Worm (Caenorhabditis elegans) whole organism, L4 larva: ENCODE measurements around the gene eif-2D.

ENCODE experiments used
- T20F7.1 ChIP-seq: fragments of 200-800 bp; sonication (Bioruptor generic); optimal IDR thresholded peaks from 2 replicates; lab custom pipeline; 2018; ENCODE audit warnings: mild to moderate bottlenecking, missing genetic modification characterization, missing compliant biosample characterization
- T26A8.4 ChIP-seq: fragments of 200-800 bp; sonication (Bioruptor generic); IDR thresholded peaks from 2 replicates; pipeline ENCODE4 v1.3.6; 2022; ENCODE audit warnings: missing genetic modification characterization, missing compliant biosample characterization
- Y105C5A.15 ChIP-seq: fragments of 200-800 bp; sonication (Bioruptor generic); IDR thresholded peaks from 2 replicates; pipeline ENCODE4 v1.3.6; 2022; ENCODE audit warnings: missing genetic modification characterization, missing compliant biosample characterization
- Y5F2A.4 ChIP-seq: fragments of 200-800 bp; sonication (Bioruptor generic); optimal IDR thresholded peaks from 2 replicates; lab custom pipeline; 2018; ENCODE audit warnings: mild to moderate bottlenecking, missing genetic modification characterization, missing compliant biosample characterization
- Y75B8A.6 ChIP-seq: fragments of 200-800 bp; sonication (Bioruptor generic); IDR thresholded peaks from 2 replicates; pipeline ENCODE4 v1.3.6; 2022; ENCODE audit warnings: missing genetic modification reagents, missing genetic modification characterization, missing compliant biosample characterization
- ZK337.2 ChIP-seq: fragments of 200-800 bp; sonication (Bioruptor generic); IDR thresholded peaks from 2 replicates; pipeline ENCODE4 v1.3.6; 2022; ENCODE audit warnings: missing genetic modification reagents, missing genetic modification characterization, missing compliant biosample characterization
- aly-2 ChIP-seq: sonication (generic microtip); optimal IDR thresholded peaks from 2 replicates; lab custom pipeline; 2018; ENCODE audit warnings: missing biosample characterization, missing genetic modification characterization
- ctbp-1 ChIP-seq: fragments of 200-800 bp; sonication (Bioruptor generic); IDR thresholded peaks from 2 replicates; pipeline ENCODE4 v1.3.6; 2022; ENCODE audit warnings: missing genetic modification reagents, missing genetic modification characterization, missing compliant biosample characterization
- daf-16 ChIP-seq, 3 experiments: sonication (generic microtip); optimal IDR thresholded peaks; 2 replicates each; lab custom pipeline; 2016 to 2017; ENCODE audit warnings: missing genetic modification characterization in 3 of 3, missing genetic modification reagents in 3 of 3, mild to moderate bottlenecking in 2 of 3, missing compliant biosample characterization in 2 of 3, missing biosample characterization in 1 of 3, moderate library complexity in 1 of 3
- dmd-8 ChIP-seq: fragments of 200-800 bp; sonication (Bioruptor generic); IDR thresholded peaks from 2 replicates; pipeline ENCODE4 v1.3.6; 2022; ENCODE audit warnings: missing genetic modification characterization, missing compliant biosample characterization
- dve-1 ChIP-seq: sonication (generic microtip); optimal IDR thresholded peaks from 2 replicates; lab custom pipeline; 2017; ENCODE audit warnings: antibody characterized with exemption, mild to moderate bottlenecking, missing genetic modification characterization, missing compliant biosample characterization; ENCODE audit not compliant: insufficient read depth
- egl-43 ChIP-seq: fragments of 200-800 bp; sonication (Bioruptor generic); IDR thresholded peaks from 2 replicates; pipeline ENCODE4 v1.3.6; 2022; ENCODE audit warnings: missing genetic modification reagents, missing genetic modification characterization, missing compliant biosample characterization
- fkh-10 ChIP-seq: fragments of 150-350 bp; optimal IDR thresholded peaks from 2 replicates; lab custom pipeline; 2014; ENCODE audit warnings: missing biosample characterization, missing genetic modification reagents, missing genetic modification characterization
- hlh-11 ChIP-seq: fragments of 200-800 bp; sonication (Bioruptor generic); optimal IDR thresholded peaks from 2 replicates; lab custom pipeline; 2018; ENCODE audit warnings: mild to moderate bottlenecking, missing genetic modification characterization, missing compliant biosample characterization
- lin-1 ChIP-seq: fragments of 200-800 bp; sonication (Bioruptor generic); IDR thresholded peaks from 2 replicates; pipeline ENCODE4 v1.3.6; 2022; ENCODE audit warnings: missing genetic modification reagents, missing genetic modification characterization, missing compliant biosample characterization
- lin-15B ChIP-seq: fragments of 150-350 bp; sonication (generic microtip); optimal IDR thresholded peaks from 3 replicates; lab custom pipeline; 2014; ENCODE audit warnings: missing biosample characterization, missing genetic modification characterization
- mdt-29 ChIP-seq: fragments of 200-800 bp; sonication (Bioruptor generic); IDR thresholded peaks from 2 replicates; pipeline ENCODE4 v1.3.6; 2022; ENCODE audit warnings: missing genetic modification reagents, missing genetic modification characterization, missing compliant biosample characterization
- nhr-111 ChIP-seq: fragments of 200-800 bp; sonication (Bioruptor generic); optimal IDR thresholded peaks from 2 replicates; lab custom pipeline; 2018; ENCODE audit warnings: mild to moderate bottlenecking, missing genetic modification characterization, missing compliant biosample characterization
- nhr-237 ChIP-seq: sonication (generic microtip); optimal IDR thresholded peaks from 2 replicates; lab custom pipeline; 2017; ENCODE audit warnings: missing biosample characterization, missing genetic modification characterization
- nhr-41 ChIP-seq: fragments of 200-800 bp; sonication (Bioruptor generic); IDR thresholded peaks from 2 replicates; pipeline ENCODE4 v1.3.6; 2022; ENCODE audit warnings: missing genetic modification reagents, missing genetic modification characterization, missing compliant biosample characterization
- nhr-48 ChIP-seq: sonication (generic microtip); optimal IDR thresholded peaks from 2 replicates; lab custom pipeline; 2016; ENCODE audit warnings: mild to moderate bottlenecking, missing genetic modification characterization, missing compliant biosample characterization
- nhr-6 ChIP-seq: fragments of 150-350 bp; optimal IDR thresholded peaks from 2 replicates; lab custom pipeline; 2014; ENCODE audit warnings: missing biosample characterization, missing genetic modification characterization
- pha-4 ChIP-seq, 2 experiments: fragments of 150-350 bp in 1 of 2; fragments of 200-800 bp in 1 of 2; sonication (Bioruptor generic) in 1 of 2; IDR thresholded peaks in 1 of 2; optimal IDR thresholded peaks in 1 of 2; 2 replicates each; pipeline versions ENCODE4 v1.3.6 to Lab custom; 2014 to 2022; ENCODE audit warnings: missing genetic modification characterization in 2 of 2, missing genetic modification reagents in 2 of 2, missing biosample characterization in 1 of 2, missing compliant biosample characterization in 1 of 2
- php-3 ChIP-seq: fragments of 200-800 bp; sonication (Bioruptor generic); IDR thresholded peaks from 2 replicates; pipeline ENCODE4 v1.3.6; 2022; ENCODE audit warnings: missing genetic modification reagents, missing genetic modification characterization, missing compliant biosample characterization
- saeg-2 ChIP-seq: fragments of 200-800 bp; sonication (Bioruptor generic); IDR thresholded peaks from 2 replicates; pipeline ENCODE4 v1.3.6; 2022; ENCODE audit warnings: missing genetic modification reagents, missing genetic modification characterization, missing compliant biosample characterization
- set-16 ChIP-seq: fragments of 200-800 bp; sonication (Bioruptor generic); IDR thresholded peaks from 2 replicates; pipeline ENCODE4 v1.3.6; 2022; ENCODE audit warnings: missing genetic modification reagents, missing genetic modification characterization, missing compliant biosample characterization
- skn-1 ChIP-seq: fragments of 150-350 bp; optimal IDR thresholded peaks from 2 replicates; lab custom pipeline; 2014; ENCODE audit warnings: missing biosample characterization, missing genetic modification characterization
- tra-1 ChIP-seq: fragments of 200-800 bp; sonication (Bioruptor generic); IDR thresholded peaks from 2 replicates; pipeline ENCODE4 v1.3.6; 2022; ENCODE audit warnings: missing genetic modification reagents, missing genetic modification characterization, missing compliant biosample characterization
- unc-39 ChIP-seq: sonication (generic microtip); optimal IDR thresholded peaks from 2 replicates; lab custom pipeline; 2017; ENCODE audit warnings: missing biosample characterization, missing genetic modification characterization
- zfp-2 ChIP-seq: sonication (generic microtip); optimal IDR thresholded peaks from 2 replicates; lab custom pipeline; 2016; ENCODE audit warnings: mild to moderate bottlenecking, missing genetic modification characterization, missing compliant biosample characterization
- zip-2 ChIP-seq: fragments of 150-350 bp; optimal IDR thresholded peaks from 2 replicates; lab custom pipeline; 2014; ENCODE audit warnings: missing biosample characterization, missing genetic modification characterization

The eif-2D gene

ce11 chrII:5649236-5650004 lies 42.1 kb upstream of the eif-2D start, which contains the start of the genes sam-4, F59E12.17 and zyg-1 (continued):
- TF ChIP-seq pha-4 (GFP tag; IDR thresholded peaks at IDR 0.05; lab: Robert Waterston, UW) = no peak
- peak; percentile 70 for TF ChIP-seq pha-4 (tag; optimal IDR thresholded peaks at IDR 0.05; lab: Kevin White, UChicago)
- no peak for TF ChIP-seq ctbp-1 (GFP tag; lab: Robert Waterston, UW)
- TF ChIP-seq lin-15B (tag; lab: Kevin White, UChicago) = peak; percentile 31
- TF ChIP-seq ZK337.2 = no peak
- TF ChIP-seq dmd-8 = no peak
- TF ChIP-seq lin-1 (GFP tag; lab: Robert Waterston, UW) = no peak
- peak; percentile 13 for TF ChIP-seq fkh-10 (GFP tag; lab: Kevin White, UChicago)
- no peak for TF ChIP-seq nhr-48 (tag; lab: Kevin White, UChicago)
- no peak for TF ChIP-seq egl-43 (GFP tag; lab: Robert Waterston, UW)
- TF ChIP-seq T26A8.4 (GFP tag; lab: Robert Waterston, UW) = no peak
- no peak for TF ChIP-seq dve-1 (tag; lab: Kevin White, UChicago)
- TF ChIP-seq Y105C5A.15 (GFP tag; lab: Robert Waterston, UW) = no peak
- TF ChIP-seq zip-2 (tag; lab: Kevin White, UChicago) = no peak
- TF ChIP-seq hlh-11 (tag; lab: Kevin White, UChicago) = peak; percentile 8

DNA sequence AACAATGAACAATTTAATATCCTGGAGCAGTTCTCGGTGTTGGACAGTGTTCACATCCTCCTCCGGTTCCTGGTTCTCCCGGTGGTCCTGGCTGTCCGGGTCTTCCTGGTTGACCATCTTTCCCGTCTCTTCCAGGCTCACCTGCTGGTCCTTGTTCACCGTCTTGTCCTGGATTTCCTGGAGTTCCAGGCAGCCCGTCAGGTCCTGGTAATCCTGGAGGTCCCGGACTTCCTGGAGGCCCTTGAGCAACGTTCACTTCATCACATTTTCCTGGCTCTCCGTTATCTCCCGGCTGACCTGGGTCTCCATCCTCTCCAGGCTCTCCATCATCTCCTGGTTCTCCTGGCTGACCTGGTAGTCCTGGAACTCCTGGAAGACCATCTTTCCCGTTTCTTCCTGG lies 40.1 kb upstream of the eif-2D start:
- TF ChIP-seq Y75B8A.6 (GFP tag; lab: Robert Waterston, UW) = no peak
- peak; percentile 86 for TF ChIP-seq set-16

DNA sequence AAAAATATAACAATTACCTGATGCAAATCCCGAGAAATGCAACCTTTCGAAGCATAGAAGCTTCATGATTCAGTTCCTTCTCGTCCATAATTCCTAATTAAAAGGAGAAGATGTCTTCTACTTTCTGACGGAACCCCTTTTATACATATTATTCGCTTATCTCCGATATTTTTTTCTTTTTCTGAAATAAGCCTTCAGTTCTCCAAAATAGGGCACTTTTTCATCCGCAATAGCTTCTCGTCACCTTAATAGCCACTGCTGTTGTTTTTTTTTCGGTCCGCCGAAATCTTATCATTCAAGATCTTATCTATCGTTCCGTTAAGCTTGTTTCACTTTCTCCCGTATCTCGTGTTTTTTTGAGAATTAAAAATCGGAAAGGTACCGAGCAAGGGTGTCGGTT lies 39.2 kb upstream of the eif-2D start, which contains the start of gene bli-2:
bli-2 (minus strand) TSS at position 101 of the 400 bp plus-strand sequence.
- no peak for TF ChIP-seq tra-1 (GFP tag; lab: Robert Waterston, UW)

DNA sequence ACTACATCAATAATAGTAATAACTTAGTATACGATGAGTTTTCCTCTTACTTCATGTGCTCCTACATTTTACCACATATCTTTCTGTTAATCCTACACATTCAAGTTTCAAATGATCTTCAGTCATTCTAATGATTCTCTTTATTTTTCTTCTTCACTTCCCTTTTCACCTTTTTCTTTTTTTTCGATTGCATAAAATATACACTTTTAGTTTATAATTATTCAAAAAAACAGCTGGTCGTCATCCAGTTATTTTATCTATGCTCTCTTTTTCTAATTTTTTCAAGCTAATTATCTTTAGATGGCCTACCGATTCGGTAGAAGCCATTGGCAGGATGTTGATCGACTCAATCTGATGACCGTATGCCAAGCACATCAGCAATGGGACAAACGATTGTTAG lies 37.3 kb upstream of the eif-2D start, which contains the start of gene F59E12.1:
F59E12.1 (plus strand) TSS at position 301 of the 400 bp plus-strand sequence.
- TF ChIP-seq saeg-2 (GFP tag; lab: Robert Waterston, UW) = no peak
- no peak for TF ChIP-seq Y5F2A.4
- no peak for TF ChIP-seq aly-2 (tag; lab: Kevin White, UChicago)
- TF ChIP-seq php-3 (GFP tag; lab: Robert Waterston, UW) = no peak
- TF ChIP-seq nhr-111 (GFP tag; lab: Kevin White, UChicago) = no peak

- TF ChIP-seq nhr-41 (GFP tag; lab: Robert Waterston, UW) (no peak), daf-16 (GFP tag; optimal IDR thresholded peaks at IDR 0.05; lab: Kevin White, UChicago) (no peak), daf-16 (tag; optimal IDR thresholded peaks at IDR 0.05; lab: Kevin White, UChicago) (no peak), nhr-6 (no peak), nhr-237 (tag; lab: Kevin White, UChicago) (no peak), unc-39 (tag; lab: Kevin White, UChicago) (no peak), nhr-48 (tag; lab: Kevin White, UChicago) (no peak), skn-1 (tag; lab: Kevin White, UChicago) (no peak), zfp-2 (no peak), mdt-29 (GFP tag; lab: Robert Waterston, UW) (no peak), dmd-8 (no peak), T20F7.1 (GFP tag; lab: Kevin White, UChicago) (no peak), tra-1 (GFP tag; lab: Robert Waterston, UW) (no peak)
Observed at ce11 chrII:5659675-5660074, 31.8 kb upstream of the eif-2D start, which contains the start of gene fut-3. Gene fut-3, minus strand, starts transcription at chrII:5659775.
